Fruit fly (Drosophila melanogaster): ENCODE data around the gene cindr.
A peak's percentile ranks its signal among the peaks of the same experiment; 100 is the strongest.

The cindr gene

dm6 chr3R:30814597-30815252 lies 6.3 kb downstream of the cindr start (continued):
- peak; percentile 92 for TF ChIP-seq CG15336 (GFP tag; IDR thresholded peaks at IDR 0.05)
- TF ChIP-seq topi (GFP tag; optimal IDR thresholded peaks at IDR 0.05): peak; percentile 23
- TF ChIP-seq CG1621 (tag; optimal IDR thresholded peaks at IDR 0.05): no peak
- TF ChIP-seq eg (GFP tag; IDR thresholded peaks at IDR 0.05): peak; percentile 83
- peak; percentile 94 for TF ChIP-seq Eip78C (GFP tag)
- TF ChIP-seq Hr38 (GFP tag; optimal IDR thresholded peaks at IDR 0.05): no peak
- TF ChIP-seq Blimp-1 (GFP tag; optimal IDR thresholded peaks at IDR 0.05): no peak
- TF ChIP-seq CG10631 (GFP tag; optimal IDR thresholded peaks at IDR 0.05): peak; percentile 56
- TF ChIP-seq CG8119 (GFP tag; IDR thresholded peaks at IDR 0.05): peak; percentile 93
- no peak for TF ChIP-seq fkh (GFP tag; optimal IDR thresholded peaks at IDR 0.05)
- peak; percentile 69 for TF ChIP-seq OdsH (GFP tag; optimal IDR thresholded peaks at IDR 0.05)
- peak; percentile 24 for TF ChIP-seq CG34406 (GFP tag; optimal IDR thresholded peaks at IDR 0.05)
- no peak for TF ChIP-seq dsx (GFP tag; optimal IDR thresholded peaks at IDR 0.05; ENCODE audit: poor library complexity, severe bottlenecking)
- TF ChIP-seq lz (GFP tag; optimal IDR thresholded peaks at IDR 0.05): peak; percentile 35
- peak; percentile 63 for TF ChIP-seq CG3919 (GFP tag; optimal IDR thresholded peaks at IDR 0.05)
- peak; percentile 1 for TF ChIP-seq CG8632 (GFP tag; optimal IDR thresholded peaks at IDR 0.05)
- TF ChIP-seq CG31627 (GFP tag; optimal IDR thresholded peaks at IDR 0.05): peak; percentile 32
- peak; percentile 65 for TF ChIP-seq CG11294 (GFP tag; IDR thresholded peaks at IDR 0.05)
- no peak for TF ChIP-seq Ets21C (GFP tag; optimal IDR thresholded peaks at IDR 0.05)
- peak; percentile 64 for TF ChIP-seq acj6 (GFP tag; optimal IDR thresholded peaks at IDR 0.05)
- TF ChIP-seq fd59A (GFP tag; optimal IDR thresholded peaks at IDR 0.05): peak; percentile 28
- peak; percentile 38 for TF ChIP-seq Hr39 (GFP tag; optimal IDR thresholded peaks at IDR 0.05)

dm6 chr3R:30816200-30816599 lies 7.8 kb downstream of the cindr start:
- no peak for TF ChIP-seq CG10631 (GFP tag; optimal IDR thresholded peaks at IDR 0.05)
- no peak for TF ChIP-seq net (GFP tag; optimal IDR thresholded peaks at IDR 0.05)
- TF ChIP-seq achi (GFP tag; optimal IDR thresholded peaks at IDR 0.05): no peak
- TF ChIP-seq CG6163 (GFP tag; IDR thresholded peaks at IDR 0.05): no peak
- TF ChIP-seq Gug (GFP tag; IDR thresholded peaks at IDR 0.05): no peak
- no peak for TF ChIP-seq dsx (GFP tag; optimal IDR thresholded peaks at IDR 0.05; ENCODE audit: poor library complexity, severe bottlenecking)
- TF ChIP-seq lz (GFP tag; optimal IDR thresholded peaks at IDR 0.05): no peak
- TF ChIP-seq fd85E (GFP tag; optimal IDR thresholded peaks at IDR 0.05): no peak
- TF ChIP-seq Blimp-1 (GFP tag; optimal IDR thresholded peaks at IDR 0.05): no peak
- no peak for TF ChIP-seq CG11902 (GFP tag; optimal IDR thresholded peaks at IDR 0.05)
- no peak for TF ChIP-seq Ets21C (GFP tag; optimal IDR thresholded peaks at IDR 0.05)
- TF ChIP-seq CG7368 (GFP tag; optimal IDR thresholded peaks at IDR 0.05): no peak
- TF ChIP-seq CG6276 (GFP tag; optimal IDR thresholded peaks at IDR 0.05): no peak
- TF ChIP-seq CG32006 (GFP tag; optimal IDR thresholded peaks at IDR 0.05): peak; percentile 6
- no peak for TF ChIP-seq CG15336 (GFP tag; IDR thresholded peaks at IDR 0.05)
- no peak for TF ChIP-seq fd59A (GFP tag; optimal IDR thresholded peaks at IDR 0.05)
- TF ChIP-seq cyc (GFP tag; optimal IDR thresholded peaks at IDR 0.05): no peak
- TF ChIP-seq fkh (GFP tag; optimal IDR thresholded peaks at IDR 0.05): peak; percentile 63

dm6 chr3R:30817246-30817645 lies 8.8 kb downstream of the cindr start:
- TF ChIP-seq Smox (GFP tag; optimal IDR thresholded peaks at IDR 0.05): peak; percentile 38
- TF ChIP-seq CG6792 (GFP tag; optimal IDR thresholded peaks at IDR 0.05): peak; percentile 50
- peak in 1 of 2 experiments; percentile 20 for TF ChIP-seq ss (GFP tag; optimal IDR thresholded peaks at IDR 0.05)
- peak; percentile 48 for TF ChIP-seq OdsH (GFP tag; optimal IDR thresholded peaks at IDR 0.05)
- peak; percentile 1 for TF ChIP-seq CG11762 (GFP tag; optimal IDR thresholded peaks at IDR 0.05; ENCODE audit: insufficient read depth)
- TF ChIP-seq pdm3 (GFP tag; optimal IDR thresholded peaks at IDR 0.05): peak; percentile 50
- TF ChIP-seq CG34406 (GFP tag; optimal IDR thresholded peaks at IDR 0.05): peak; percentile 35
- peak; percentile 50 for TF ChIP-seq lz (GFP tag; optimal IDR thresholded peaks at IDR 0.05)
- peak; percentile 57 for TF ChIP-seq Eip75B (GFP tag; optimal IDR thresholded peaks at IDR 0.05)
- TF ChIP-seq CG15336 (GFP tag; IDR thresholded peaks at IDR 0.05): peak; percentile 54
- TF ChIP-seq CG7368 (GFP tag; optimal IDR thresholded peaks at IDR 0.05): no peak
- no peak; the same call in 1 of the 2 replicates for TF ChIP-seq Gug (GFP tag; IDR thresholded peaks at IDR 0.05)
- TF ChIP-seq achi (GFP tag; optimal IDR thresholded peaks at IDR 0.05): peak; percentile 33
- TF ChIP-seq fd85E (GFP tag; optimal IDR thresholded peaks at IDR 0.05): no peak
- TF ChIP-seq CG16779 (tag; optimal IDR thresholded peaks at IDR 0.05): no peak
- no peak for TF ChIP-seq Lpt (GFP tag; optimal IDR thresholded peaks at IDR 0.05)
- TF ChIP-seq Sox102F (GFP tag; optimal IDR thresholded peaks at IDR 0.05): peak; percentile 43
- TF ChIP-seq net (GFP tag; optimal IDR thresholded peaks at IDR 0.05): peak; percentile 45
- TF ChIP-seq Hr4 (GFP tag; optimal IDR thresholded peaks at IDR 0.05): peak; percentile 51
- TF ChIP-seq Eip78C (GFP tag): peak; percentile 76
- TF ChIP-seq svp (GFP tag): peak; percentile 73
- TF ChIP-seq CG8119 (GFP tag; IDR thresholded peaks at IDR 0.05): 0 out of 3 replicates have a peak, but pooled peaks have one; percentile 21
- peak; percentile 5 for TF ChIP-seq CG10669 (GFP tag; optimal IDR thresholded peaks at IDR 0.05)
- peak; percentile 66 for TF ChIP-seq esn (GFP tag; optimal IDR thresholded peaks at IDR 0.05)
- no peak for TF ChIP-seq Hr38 (GFP tag; optimal IDR thresholded peaks at IDR 0.05)
- peak; percentile 28 for TF ChIP-seq CG8632 (GFP tag; optimal IDR thresholded peaks at IDR 0.05)
- peak; percentile 41 for TF ChIP-seq cyc (GFP tag; optimal IDR thresholded peaks at IDR 0.05)
